Fruit fly (Drosophila melanogaster): Measurements from ENCODE around the gene Usp32.

The Usp32 gene

DNA sequence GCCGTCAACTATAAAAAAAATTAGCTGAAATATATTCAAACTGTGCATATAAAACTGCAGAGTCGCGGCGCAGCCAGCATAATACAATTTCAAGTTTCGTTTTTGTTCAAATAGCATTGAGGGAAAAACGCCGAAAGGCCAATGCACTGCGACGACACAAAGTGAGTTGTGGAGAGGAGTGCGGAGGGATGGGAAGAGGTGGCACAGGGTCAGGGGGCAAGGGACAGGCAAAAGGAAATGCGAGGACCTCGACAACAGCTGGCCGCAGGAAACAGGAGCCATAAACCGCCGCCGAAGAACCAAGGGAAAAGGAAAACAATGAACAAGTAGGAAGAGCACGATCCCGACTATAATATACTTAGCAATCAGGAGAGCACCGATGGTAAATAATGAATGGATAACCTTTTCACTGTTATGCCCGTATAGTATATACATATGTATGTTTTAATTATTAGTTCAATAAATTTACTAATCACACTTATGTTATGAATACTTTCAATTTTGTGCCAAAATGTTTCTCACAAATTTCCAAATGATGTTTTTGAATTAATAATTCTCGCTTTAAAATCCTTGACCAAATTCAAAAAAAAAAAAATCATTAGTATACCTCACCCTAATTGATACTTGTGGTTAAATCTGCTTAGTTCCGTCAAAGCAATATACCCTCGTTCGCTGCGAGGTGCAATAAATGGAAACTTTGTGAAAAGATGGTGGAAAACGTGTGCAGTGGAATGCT is 27.8 kb downstream of the Usp32 start (continued):
- TF ChIP-seq cwo (GFP tag; optimal IDR thresholded peaks at IDR 0.05) = no peak
- peak; percentile 38 for TF ChIP-seq Max (GFP tag; optimal IDR thresholded peaks at IDR 0.05)
- TF ChIP-seq pros (GFP tag; optimal IDR thresholded peaks at IDR 0.05) = no peak
- no peak for TF ChIP-seq Hr39 (optimal IDR thresholded peaks at IDR 0.05)
- no peak for TF ChIP-seq ems (GFP tag; optimal IDR thresholded peaks at IDR 0.05)
- TF ChIP-seq NFAT (GFP tag; IDR thresholded peaks at IDR 0.05) = no peak
- TF ChIP-seq CG8290 (GFP tag; optimal IDR thresholded peaks at IDR 0.05) = no peak
- no peak for TF ChIP-seq CG8290 (tag; optimal IDR thresholded peaks at IDR 0.05)
- TF ChIP-seq btn (GFP tag; optimal IDR thresholded peaks at IDR 0.05) = no peak
- TF ChIP-seq knrl (GFP tag; IDR thresholded peaks at IDR 0.05; ENCODE audit: partially characterized antibody) = no peak
- TF ChIP-seq Pdp1 (GFP tag; optimal IDR thresholded peaks at IDR 0.05) = no peak
- no peak for TF ChIP-seq CG2116 (GFP tag; optimal IDR thresholded peaks at IDR 0.05)
- no peak for TF ChIP-seq chinmo (GFP tag; IDR thresholded peaks at IDR 0.05; ENCODE audit: partially characterized antibody)
- peak; percentile 41 for TF ChIP-seq CG1602 (GFP tag; optimal IDR thresholded peaks at IDR 0.05)
- TF ChIP-seq CG10979 (tag; optimal IDR thresholded peaks at IDR 0.05) = peak; percentile 55
- no peak for TF ChIP-seq CG11398 (GFP tag; optimal IDR thresholded peaks at IDR 0.05)
- peak; percentile 52 for TF ChIP-seq CG30403 (GFP tag; optimal IDR thresholded peaks at IDR 0.05)
- peak in 1 of 2 experiments; percentile 31 for TF ChIP-seq dpn (GFP tag; optimal IDR thresholded peaks at IDR 0.05)
- no peak for TF ChIP-seq Doc2 (GFP tag; IDR thresholded peaks at IDR 0.05)
- TF ChIP-seq otp (GFP tag; IDR thresholded peaks at IDR 0.05) = no peak
- TF ChIP-seq CG15479 (GFP tag; optimal IDR thresholded peaks at IDR 0.05) = no peak
- TF ChIP-seq yki (optimal IDR thresholded peaks at IDR 0.05) = no peak
- TF ChIP-seq eve (GFP tag; optimal IDR thresholded peaks at IDR 0.05) = peak; percentile 21 to 82
- TF ChIP-seq CG2199 (GFP tag; IDR thresholded peaks at IDR 0.05) = peak; percentile 65; the same call in 1 of the 3 replicates
- TF ChIP-seq CG16815 (GFP tag; optimal IDR thresholded peaks at IDR 0.05) = peak; percentile 44
- TF ChIP-seq Blimp-1 (GFP tag; optimal IDR thresholded peaks at IDR 0.05) = peak; percentile 1
- no peak for TF ChIP-seq gfzf (GFP tag; optimal IDR thresholded peaks at IDR 0.05)
- TF ChIP-seq CG4730 (GFP tag; IDR thresholded peaks at IDR 0.05) = no peak
- TF ChIP-seq CG2875 (GFP tag; optimal IDR thresholded peaks at IDR 0.05) = peak; percentile 45
- TF ChIP-seq CG14014 (GFP tag; IDR thresholded peaks at IDR 0.05) = no peak
- no peak for TF ChIP-seq dati (GFP tag; IDR thresholded peaks at IDR 0.05)
- TF ChIP-seq ftz-f1 (GFP tag; optimal IDR thresholded peaks at IDR 0.05) = no peak
- no peak for TF ChIP-seq Ptx1 (GFP tag; IDR thresholded peaks at IDR 0.05)
- no peak for TF ChIP-seq CG1832 (GFP tag; optimal IDR thresholded peaks at IDR 0.05)
- TF ChIP-seq esg (GFP tag; conservative IDR thresholded peaks at IDR 0.05) = no peak
- peak; percentile 4 for TF ChIP-seq Sox100B (GFP tag; optimal IDR thresholded peaks at IDR 0.05)
- no peak for TF ChIP-seq Mes4 (GFP tag; optimal IDR thresholded peaks at IDR 0.05)
- no peak for TF ChIP-seq zf30C (GFP tag; optimal IDR thresholded peaks at IDR 0.05)
- no peak for TF ChIP-seq CG15073 (GFP tag; optimal IDR thresholded peaks at IDR 0.05)
- no peak for TF ChIP-seq stc (GFP tag; IDR thresholded peaks at IDR 0.05)
- TF ChIP-seq BtbVII (GFP tag; optimal IDR thresholded peaks at IDR 0.05) = no peak
- TF ChIP-seq trh (GFP tag; optimal IDR thresholded peaks at IDR 0.05) = no peak
- no peak for TF ChIP-seq sc (optimal IDR thresholded peaks at IDR 0.05)
- peak; percentile 14 for TF ChIP-seq sc (GFP tag; optimal IDR thresholded peaks at IDR 0.05)
- no peak for TF ChIP-seq ssp (GFP tag; IDR thresholded peaks at IDR 0.05)
- TF ChIP-seq Oaz (GFP tag; IDR thresholded peaks at IDR 0.05) = no peak
- no peak for TF ChIP-seq Taf1 (GFP tag; IDR thresholded peaks at IDR 0.05)
- TF ChIP-seq bsh (GFP tag; optimal IDR thresholded peaks at IDR 0.05) = peak in 1 of 2 experiments; percentile 42
- TF ChIP-seq zfh2 (GFP tag; optimal IDR thresholded peaks at IDR 0.05) = no peak
- no peak for TF ChIP-seq scrt (GFP tag; optimal IDR thresholded peaks at IDR 0.05)
- TF ChIP-seq insv (GFP tag; optimal IDR thresholded peaks at IDR 0.05) = no peak
- TF ChIP-seq Ada2b (GFP tag; IDR thresholded peaks at IDR 0.05) = no peak

All from whole organism, embryonic.